Fruit fly (Drosophila melanogaster): ENCODE measurements around the gene CG34427.

Gene CG34427

DNA sequence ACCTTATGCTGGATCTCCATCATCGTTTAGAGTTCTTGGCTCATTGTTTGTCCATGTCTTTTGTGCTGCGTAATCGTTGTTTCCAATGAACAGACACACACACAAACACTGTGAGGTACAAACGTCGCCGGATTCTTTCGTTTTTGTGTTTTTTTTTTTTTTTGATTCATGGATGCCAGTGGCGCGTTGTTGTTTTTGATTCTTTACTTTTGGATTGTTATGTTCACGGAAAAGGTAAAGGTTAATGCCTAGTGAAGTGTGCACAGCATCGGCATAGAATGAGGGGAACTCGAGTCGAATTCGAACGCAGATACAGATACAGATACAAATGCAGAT is 28.9 kb downstream of the CG34427 start:
- TF ChIP-seq ovo (GFP tag; optimal IDR thresholded peaks at IDR 0.05) (no peak), CG12768 (GFP tag; optimal IDR thresholded peaks at IDR 0.05) (no peak), Crg-1 (GFP tag; optimal IDR thresholded peaks at IDR 0.05) (no peak), toe (GFP tag; optimal IDR thresholded peaks at IDR 0.05) (no peak), CG1620 (GFP tag; optimal IDR thresholded peaks at IDR 0.05) (no peak), pad (GFP tag; optimal IDR thresholded peaks at IDR 0.05) (no peak), Mnt (GFP tag; optimal IDR thresholded peaks at IDR 0.05) (no peak), CG7045 (GFP tag; optimal IDR thresholded peaks at IDR 0.05) (no peak), CG7101 (tag; optimal IDR thresholded peaks at IDR 0.05) (no peak), cic (GFP tag; optimal IDR thresholded peaks at IDR 0.05) (no peak), CG33017 (tag; optimal IDR thresholded peaks at IDR 0.05) (no peak), CG5204 (GFP tag; optimal IDR thresholded peaks at IDR 0.05) (no peak), Clk (GFP tag; optimal IDR thresholded peaks at IDR 0.05) (no peak), bab1 (GFP tag; optimal IDR thresholded peaks at IDR 0.05) (no peak), kay (GFP tag; ENCODE audit: borderline replicate concordance) (no peak), cnc (optimal IDR thresholded peaks at IDR 0.05) (no peak), CG11617 (GFP tag; optimal IDR thresholded peaks at IDR 0.05) (no peak), CG14711 (tag; optimal IDR thresholded peaks at IDR 0.05) (no peak), Hr96 (GFP tag; optimal IDR thresholded peaks at IDR 0.05) (no peak), tj (GFP tag; optimal IDR thresholded peaks at IDR 0.05) (no peak)

dm6 chr3L:8834486-8834885 is 29.9 kb downstream of the CG34427 start:
- TF ChIP-seq bab1 (GFP tag; optimal IDR thresholded peaks at IDR 0.05) (no peak), ovo (GFP tag; optimal IDR thresholded peaks at IDR 0.05) (no peak), CG7101 (tag; optimal IDR thresholded peaks at IDR 0.05) (no peak), CG11617 (GFP tag; optimal IDR thresholded peaks at IDR 0.05) (no peak), kay (GFP tag; ENCODE audit: borderline replicate concordance) (no peak), CG33017 (tag; optimal IDR thresholded peaks at IDR 0.05) (no peak), tj (GFP tag; optimal IDR thresholded peaks at IDR 0.05) (no peak), CG12768 (GFP tag; optimal IDR thresholded peaks at IDR 0.05) (no peak), Mnt (GFP tag; optimal IDR thresholded peaks at IDR 0.05) (no peak), toe (GFP tag; optimal IDR thresholded peaks at IDR 0.05) (no peak), pad (GFP tag; optimal IDR thresholded peaks at IDR 0.05) (no peak), Crg-1 (GFP tag; optimal IDR thresholded peaks at IDR 0.05) (no peak), CG5204 (GFP tag; optimal IDR thresholded peaks at IDR 0.05) (no peak), CG14711 (tag; optimal IDR thresholded peaks at IDR 0.05) (no peak), CG7045 (GFP tag; optimal IDR thresholded peaks at IDR 0.05) (no peak)

dm6 chr3L:8834886-8835285 is 30.3 kb downstream of the CG34427 start:
- TF ChIP-seq cnc (optimal IDR thresholded peaks at IDR 0.05) (no peak), CG11617 (GFP tag; optimal IDR thresholded peaks at IDR 0.05) (no peak), toe (GFP tag; optimal IDR thresholded peaks at IDR 0.05) (no peak), Clk (GFP tag; optimal IDR thresholded peaks at IDR 0.05) (no peak)

DNA sequence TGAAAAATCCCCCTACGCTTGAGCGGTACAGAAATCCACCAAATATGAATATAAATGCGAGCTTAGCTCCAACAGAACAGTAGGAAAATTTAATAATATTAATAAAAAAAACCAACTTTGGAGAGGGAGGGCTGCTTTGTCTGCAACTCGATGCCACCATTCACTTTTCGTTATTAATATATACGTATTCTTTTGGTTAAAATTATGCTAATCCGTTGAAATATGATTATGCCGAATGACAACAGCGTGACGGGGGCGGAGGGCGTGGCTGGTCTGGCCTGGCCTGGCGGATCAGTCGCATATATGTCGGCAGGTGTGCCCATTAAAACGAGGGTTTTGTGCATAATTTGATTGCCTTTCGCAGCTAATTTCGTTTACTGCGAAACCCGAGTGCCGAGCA is 30.9 kb downstream of the CG34427 start:
- TF ChIP-seq tj (GFP tag; optimal IDR thresholded peaks at IDR 0.05) (peak; percentile 89), Mnt (GFP tag; optimal IDR thresholded peaks at IDR 0.05) (no peak)

- no peak for TF ChIP-seq Hr96 (GFP tag; optimal IDR thresholded peaks at IDR 0.05)
- TF ChIP-seq Clk (GFP tag; optimal IDR thresholded peaks at IDR 0.05) = no peak
- TF ChIP-seq cnc (optimal IDR thresholded peaks at IDR 0.05) = no peak
- TF ChIP-seq kay (GFP tag; ENCODE audit: borderline replicate concordance) = no peak
- no peak for TF ChIP-seq Crg-1 (GFP tag; optimal IDR thresholded peaks at IDR 0.05)
- TF ChIP-seq CG1620 (GFP tag; optimal IDR thresholded peaks at IDR 0.05) = no peak
- TF ChIP-seq CG7101 (tag; optimal IDR thresholded peaks at IDR 0.05) = no peak
- no peak for TF ChIP-seq CG11617 (GFP tag; optimal IDR thresholded peaks at IDR 0.05)
- TF ChIP-seq tj (GFP tag; optimal IDR thresholded peaks at IDR 0.05) = no peak
- TF ChIP-seq bab1 (GFP tag; optimal IDR thresholded peaks at IDR 0.05) = no peak
Measured at dm6 chr3L:8836162-8836561, 31.6 kb downstream of the CG34427 start, which contains the start of gene CG32026. CG32026 (plus strand) TSS chr3L:8836462.

- TF ChIP-seq CG7101 (tag; optimal IDR thresholded peaks at IDR 0.05) (no peak), CG1620 (GFP tag; optimal IDR thresholded peaks at IDR 0.05) (no peak), Mnt (GFP tag; optimal IDR thresholded peaks at IDR 0.05) (no peak), CG33017 (tag; optimal IDR thresholded peaks at IDR 0.05) (no peak), cnc (optimal IDR thresholded peaks at IDR 0.05) (no peak), Clk (GFP tag; optimal IDR thresholded peaks at IDR 0.05) (no peak), tj (GFP tag; optimal IDR thresholded peaks at IDR 0.05) (no peak), CG5204 (GFP tag; optimal IDR thresholded peaks at IDR 0.05) (no peak), CG7045 (GFP tag; optimal IDR thresholded peaks at IDR 0.05) (no peak), CG14711 (tag; optimal IDR thresholded peaks at IDR 0.05) (no peak), bab1 (GFP tag; optimal IDR thresholded peaks at IDR 0.05) (no peak)
Measured at dm6 chr3L:8839130-8839529, 34.6 kb downstream of the CG34427 start.

DNA sequence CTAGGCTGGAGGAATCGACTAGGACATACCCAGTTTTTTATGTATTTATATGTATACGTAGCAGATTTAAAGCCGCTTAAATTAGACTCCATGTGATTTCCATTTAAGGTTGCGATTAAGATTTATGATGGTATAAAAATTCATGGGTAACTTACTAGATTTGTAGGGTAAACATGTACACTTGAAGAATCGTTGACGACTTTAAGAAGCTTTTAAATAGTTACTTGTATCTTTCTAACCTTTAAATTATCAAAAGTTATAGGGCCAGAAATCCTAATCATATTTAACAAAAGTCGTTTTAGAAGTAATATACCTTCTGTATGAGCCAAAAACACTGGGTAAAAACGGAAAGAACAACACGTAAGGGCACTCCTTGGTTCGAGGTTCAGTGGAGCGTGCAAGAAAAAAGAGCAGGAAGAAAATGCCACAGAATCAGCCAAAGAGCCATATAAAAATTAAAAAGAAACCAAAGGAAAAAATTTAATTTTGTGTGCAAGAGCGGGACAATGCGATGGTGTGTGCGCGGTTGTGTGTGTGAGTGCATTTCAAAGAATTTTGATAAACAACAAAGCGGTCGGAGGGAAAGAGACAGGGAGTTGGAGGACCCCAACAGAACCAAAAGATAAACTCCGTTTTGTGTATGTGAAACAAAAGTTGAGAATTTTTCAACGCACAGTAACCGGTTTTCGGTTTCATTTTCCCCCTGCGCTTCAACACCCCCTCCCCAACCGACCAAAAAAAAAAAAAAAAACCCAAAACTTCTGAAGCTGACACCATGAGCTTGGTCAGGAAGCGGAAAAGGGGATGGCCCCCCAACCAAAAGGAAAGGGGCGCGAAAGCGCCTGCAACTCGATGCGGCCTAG is 35.2 kb downstream of the CG34427 start:
- TF ChIP-seq CG7045 (GFP tag; optimal IDR thresholded peaks at IDR 0.05) (no peak), tj (GFP tag; optimal IDR thresholded peaks at IDR 0.05) (peak; percentile 79)
